Fruit fly (Drosophila melanogaster) whole organism, embryonic: ENCODE results near the gene SclB.
A peak's percentile ranks its signal among the peaks of the same experiment; 100 is the strongest.

ENCODE experiments used
- Aef1 ChIP-seq: fragments of 200-800 bp; sonication (Bioruptor generic); IDR thresholded peaks from 3 replicates; pipeline ENCODE4 v1.3.6; 2022; ENCODE audit warnings: missing biosample characterization, missing genetic modification characterization
- Asciz ChIP-seq: fragments of 200-800 bp; sonication (Bioruptor generic); optimal IDR thresholded peaks from 2 replicates; lab custom pipeline; 2017; ENCODE audit warnings: missing biosample characterization, mild to moderate bottlenecking, missing genetic modification characterization, missing genetic modification reagents
- Atf-2 ChIP-seq: fragments of 200-800 bp; sonication (Bioruptor generic); optimal IDR thresholded peaks from 2 replicates; lab custom pipeline; 2016; ENCODE audit warnings: missing biosample characterization, missing genetic modification characterization
- CG10209 ChIP-seq: fragments of 200-800 bp; sonication (Bioruptor generic); optimal IDR thresholded peaks from 3 replicates; lab custom pipeline; 2017; ENCODE audit warnings: missing biosample characterization, mild to moderate bottlenecking, missing genetic modification characterization, missing genetic modification reagents
- CG10543 ChIP-seq: fragments of 200-800 bp; sonication (Bioruptor generic); optimal IDR thresholded peaks from 3 replicates; lab custom pipeline; 2017; ENCODE audit warnings: missing biosample characterization, mild to moderate bottlenecking, missing genetic modification characterization, moderate library complexity
- CG10959 ChIP-seq: fragments of 200-800 bp; sonication (Bioruptor generic); IDR thresholded peaks from 2 replicates; pipeline ENCODE4 v1.3.6; 2022; ENCODE audit warnings: missing biosample characterization, missing genetic modification characterization
- CG12071 ChIP-seq: fragments of 200-800 bp; sonication (Bioruptor generic); optimal IDR thresholded peaks from 3 replicates; lab custom pipeline; 2018; ENCODE audit warnings: missing biosample characterization, mild to moderate bottlenecking, missing genetic modification characterization
- CG12769 ChIP-seq: fragments of 200-800 bp; sonication (Bioruptor generic); optimal IDR thresholded peaks from 2 replicates; lab custom pipeline; 2019; ENCODE audit warnings: missing biosample characterization, mild to moderate bottlenecking, missing genetic modification characterization, moderate library complexity
- CG13287 ChIP-seq: fragments of 200-800 bp; sonication (Bioruptor generic); IDR thresholded peaks from 2 replicates; pipeline ENCODE4 v1.3.6; 2022; ENCODE audit warnings: missing biosample characterization, missing genetic modification characterization; ENCODE audit not compliant: partially characterized antibody
- CG15269 ChIP-seq: fragments of 200-800 bp; sonication (Bioruptor generic); optimal IDR thresholded peaks from 2 replicates; lab custom pipeline; 2018; ENCODE audit warnings: missing biosample characterization, mild to moderate bottlenecking, missing genetic modification characterization, moderate library complexity
- CG15479 ChIP-seq: fragments of 200-800 bp; sonication (Bioruptor generic); optimal IDR thresholded peaks from 3 replicates; lab custom pipeline; 2019; ENCODE audit warnings: missing biosample characterization, mild to moderate bottlenecking, missing genetic modification characterization, moderate library complexity
- CG17361 ChIP-seq: fragments of 200-800 bp; sonication (Bioruptor generic); IDR thresholded peaks from 3 replicates; pipeline ENCODE4 v1.3.6; 2022; ENCODE audit warnings: missing biosample characterization, missing genetic modification characterization
- CG17612 ChIP-seq: fragments of 200-800 bp; sonication (Bioruptor generic); IDR thresholded peaks from 2 replicates; pipeline ENCODE4 v1.3.6; 2022; ENCODE audit warnings: missing biosample characterization, missing genetic modification characterization
- CG2120 ChIP-seq: fragments of 200-800 bp; sonication (Bioruptor generic); optimal IDR thresholded peaks from 3 replicates; lab custom pipeline; 2016; ENCODE audit warnings: missing biosample characterization, missing genetic modification characterization
- CG34376 ChIP-seq: fragments of 200-800 bp; sonication (Bioruptor generic); optimal IDR thresholded peaks from 2 replicates; lab custom pipeline; 2018; ENCODE audit warnings: missing biosample characterization, mild to moderate bottlenecking, missing genetic modification characterization
- CG5953 ChIP-seq: fragments of 200-800 bp; sonication (Bioruptor generic); IDR thresholded peaks from 2 replicates; pipeline ENCODE4 v1.3.6; 2022; ENCODE audit warnings: missing biosample characterization, missing genetic modification characterization
- CG6654 ChIP-seq: fragments of 200-800 bp; sonication (Bioruptor generic); optimal IDR thresholded peaks from 2 replicates; lab custom pipeline; 2017; ENCODE audit warnings: missing biosample characterization, mild to moderate bottlenecking, missing genetic modification characterization
- CG6765 ChIP-seq: fragments of 200-800 bp; sonication (Bioruptor generic); optimal IDR thresholded peaks from 3 replicates; lab custom pipeline; 2017; ENCODE audit warnings: missing biosample characterization, mild to moderate bottlenecking, missing genetic modification characterization
- CG7839 ChIP-seq: fragments of 200-800 bp; sonication (Bioruptor generic); optimal IDR thresholded peaks from 3 replicates; lab custom pipeline; 2018; ENCODE audit warnings: missing biosample characterization, mild to moderate bottlenecking, missing genetic modification characterization, moderate library complexity
- CHES-1-like ChIP-seq: fragments of 200-800 bp; sonication (Bioruptor generic); optimal IDR thresholded peaks from 2 replicates; lab custom pipeline; 2016; ENCODE audit warnings: missing biosample characterization, missing genetic modification characterization
- Chrac-16 ChIP-seq: fragments of 200-800 bp; sonication (Bioruptor generic); optimal IDR thresholded peaks from 3 replicates; lab custom pipeline; 2016; ENCODE audit warnings: missing biosample characterization, missing genetic modification characterization
- Doc3 ChIP-seq: fragments of 200-800 bp; sonication (Bioruptor generic); IDR thresholded peaks from 3 replicates; pipeline ENCODE4 v1.3.6; 2022; ENCODE audit warnings: missing biosample characterization, missing genetic modification characterization; ENCODE audit not compliant: partially characterized antibody
- Hmr ChIP-seq: fragments of 200-800 bp; sonication (Bioruptor generic); optimal IDR thresholded peaks from 3 replicates; lab custom pipeline; 2017; ENCODE audit warnings: mild to moderate bottlenecking, missing biosample characterization, missing genetic modification reagents, missing genetic modification characterization
- Meics ChIP-seq: fragments of 200-800 bp; sonication (Bioruptor generic); optimal IDR thresholded peaks from 2 replicates; lab custom pipeline; 2017; ENCODE audit warnings: missing biosample characterization, mild to moderate bottlenecking, missing genetic modification characterization
- Myb ChIP-seq: fragments of 200-800 bp; sonication (Bioruptor generic); optimal IDR thresholded peaks from 2 replicates; lab custom pipeline; 2016; ENCODE audit warnings: missing biosample characterization, missing genetic modification characterization
- Poxn ChIP-seq: fragments of 200-800 bp; sonication (Bioruptor generic); IDR thresholded peaks from 2 replicates; pipeline ENCODE4 v1.3.6; 2022; ENCODE audit warnings: missing biosample characterization, missing genetic modification characterization
- cg ChIP-seq: fragments of 200-800 bp; sonication (Bioruptor generic); optimal IDR thresholded peaks from 3 replicates; lab custom pipeline; 2019; ENCODE audit warnings: missing biosample characterization, mild to moderate bottlenecking, missing genetic modification characterization, moderate library complexity
- chm ChIP-seq: fragments of 200-800 bp; sonication (Bioruptor generic); IDR thresholded peaks from 2 replicates; pipeline ENCODE4 v1.3.6; 2022; ENCODE audit warnings: missing biosample characterization, missing genetic modification characterization
- croc ChIP-seq: fragments of 200-800 bp; sonication (Bioruptor generic); conservative IDR thresholded peaks from 3 replicates; pipeline ENCODE4 v1.3.6; 2022; ENCODE audit warnings: missing biosample characterization, missing genetic modification characterization
- dan ChIP-seq: fragments of 200-800 bp; sonication (Bioruptor generic); IDR thresholded peaks from 2 replicates; pipeline ENCODE4 v1.3.6; 2022; ENCODE audit warnings: missing biosample characterization, missing genetic modification characterization
- emc ChIP-seq: fragments of 200-800 bp; sonication (Bioruptor generic); optimal IDR thresholded peaks from 2 replicates; lab custom pipeline; 2016; ENCODE audit warnings: missing biosample characterization, missing genetic modification characterization
- ftz-f1 ChIP-seq: fragments of 200-800 bp; sonication (Bioruptor generic); optimal IDR thresholded peaks from 2 replicates; lab custom pipeline; 2016; ENCODE audit warnings: missing biosample characterization, missing genetic modification characterization
- grn ChIP-seq: fragments of 200-800 bp; sonication (Bioruptor generic); optimal IDR thresholded peaks from 3 replicates; lab custom pipeline; 2017; ENCODE audit warnings: missing biosample characterization, missing genetic modification characterization
- ham ChIP-seq: fragments of 200-800 bp; sonication (Bioruptor generic); IDR thresholded peaks from 2 replicates; pipeline ENCODE4 v1.3.6; 2022; ENCODE audit warnings: missing biosample characterization, missing genetic modification characterization
- hbn ChIP-seq: fragments of 200-800 bp; sonication (Bioruptor generic); IDR thresholded peaks from 2 replicates; pipeline ENCODE4 v1.3.6; 2022; ENCODE audit warnings: missing biosample characterization, missing genetic modification characterization; ENCODE audit not compliant: partially characterized antibody
- ind ChIP-seq: fragments of 200-800 bp; sonication (Bioruptor generic); optimal IDR thresholded peaks from 3 replicates; lab custom pipeline; 2016; ENCODE audit warnings: missing biosample characterization, missing genetic modification characterization
- kah ChIP-seq: fragments of 200-800 bp; sonication (Bioruptor generic); optimal IDR thresholded peaks from 2 replicates; lab custom pipeline; 2018; ENCODE audit warnings: missing biosample characterization, mild to moderate bottlenecking, missing genetic modification characterization
- knrl ChIP-seq: fragments of 200-800 bp; sonication (Bioruptor generic); IDR thresholded peaks from 3 replicates; pipeline ENCODE4 v1.3.6; 2022; ENCODE audit warnings: missing biosample characterization, missing genetic modification characterization; ENCODE audit not compliant: partially characterized antibody
- lbe ChIP-seq: fragments of 200-800 bp; sonication (Bioruptor generic); optimal IDR thresholded peaks from 2 replicates; lab custom pipeline; 2016; ENCODE audit warnings: missing biosample characterization, mild to moderate bottlenecking, missing genetic modification characterization
- mirr ChIP-seq: fragments of 200-800 bp; sonication (Bioruptor generic); optimal IDR thresholded peaks from 3 replicates; lab custom pipeline; 2018; ENCODE audit warnings: missing biosample characterization, mild to moderate bottlenecking, missing genetic modification characterization
- pb ChIP-seq: fragments of 200-800 bp; sonication (Bioruptor generic); optimal IDR thresholded peaks from 3 replicates; lab custom pipeline; 2016; ENCODE audit warnings: missing biosample characterization, missing genetic modification characterization
- pho ChIP-seq: fragments of 200-800 bp; sonication (Bioruptor generic); optimal IDR thresholded peaks from 2 replicates; lab custom pipeline; 2016; ENCODE audit warnings: missing biosample characterization, missing genetic modification characterization
- seq ChIP-seq: fragments of 200-800 bp; sonication (Bioruptor generic); IDR thresholded peaks from 2 replicates; pipeline ENCODE4 v1.3.6; 2022; ENCODE audit warnings: missing biosample characterization, missing genetic modification characterization
- sisA ChIP-seq: fragments of 200-800 bp; sonication (Bioruptor generic); IDR thresholded peaks from 2 replicates; pipeline ENCODE4 v1.3.6; 2022; ENCODE audit warnings: missing biosample characterization, missing genetic modification characterization
- slbo ChIP-seq: fragments of 200-800 bp; sonication (Bioruptor generic); IDR thresholded peaks from 2 replicates; pipeline ENCODE4 v1.3.6; 2022; ENCODE audit warnings: missing biosample characterization, missing genetic modification characterization
- tin ChIP-seq: fragments of 200-800 bp; sonication (Bioruptor generic); optimal IDR thresholded peaks from 3 replicates; lab custom pipeline; 2016; ENCODE audit warnings: missing biosample characterization, missing genetic modification characterization
- toy ChIP-seq: fragments of 200-800 bp; sonication (Bioruptor generic); IDR thresholded peaks from 2 replicates; pipeline ENCODE4 v1.3.6; 2022; ENCODE audit warnings: missing biosample characterization, missing genetic modification characterization
- trh ChIP-seq: fragments of 200-800 bp; sonication (Bioruptor generic); optimal IDR thresholded peaks from 2 replicates; lab custom pipeline; 2016; ENCODE audit warnings: missing biosample characterization, missing genetic modification characterization
- yki ChIP-seq: fragments of >200 bp; optimal IDR thresholded peaks from 3 replicates; lab custom pipeline; 2018

SclB gene

dm6 chr2L:16882871-16883849 lies 45.4 kb downstream of the SclB start:
- TF ChIP-seq Meics (GFP tag; lab: Kevin White, UChicago) (no peak), croc (no peak), Hmr (peak; percentile 8), knrl (no peak), Aef1 (GFP tag; lab: Robert Waterston, UW) (no peak), CG12071 (GFP tag; lab: Kevin White, UChicago) (no peak), emc (no peak), CG10209 (peak; percentile 9), toy (GFP tag; lab: Robert Waterston, UW) (0 out of 2 replicates have a peak, but pooled peaks have one; percentile 20), Atf-2 (GFP tag; lab: Kevin White, UChicago) (no peak), pb (no peak), CG15479 (GFP tag; lab: Kevin White, UChicago) (no peak), ind (GFP tag; lab: Kevin White, UChicago) (no peak), CG6765 (GFP tag; lab: Kevin White, UChicago) (no peak), sisA (GFP tag; lab: Robert Waterston, UW) (no peak), slbo (no peak), tin (GFP tag; lab: Kevin White, UChicago) (no peak), mirr (peak; percentile 98), CG10543 (GFP tag; lab: Kevin White, UChicago) (peak; percentile 23), yki (no peak), Poxn (GFP tag; lab: Robert Waterston, UW) (no peak), seq (no peak), chm (GFP tag; lab: Robert Waterston, UW) (no peak), CG6654 (no peak), ftz-f1 (GFP tag; lab: Kevin White, UChicago) (peak; percentile 30), CG12769 (tag; lab: Kevin White, UChicago) (peak; percentile 20), dan (GFP tag; lab: Robert Waterston, UW) (no peak), CG15269 (tag; lab: Kevin White, UChicago) (peak; percentile 2), CG7839 (tag; lab: Kevin White, UChicago) (no peak), CG5953 (GFP tag; lab: Robert Waterston, UW) (no peak), Doc3 (GFP tag; lab: Robert Waterston, UW) (no peak), grn (GFP tag; lab: Kevin White, UChicago) (peak; percentile 58), CG17361 (GFP tag; lab: Robert Waterston, UW) (no peak), CG17612 (GFP tag; lab: Robert Waterston, UW) (no peak), kah (GFP tag; lab: Kevin White, UChicago) (no peak), CHES-1-like (GFP tag; lab: Kevin White, UChicago) (peak; percentile 14), CG2120 (GFP tag; lab: Kevin White, UChicago) (peak; percentile 25), pho (GFP tag; lab: Kevin White, UChicago) (no peak), cg (GFP tag; lab: Kevin White, UChicago) (no peak), hbn (GFP tag; lab: Robert Waterston, UW) (no peak), CG10959 (GFP tag; lab: Robert Waterston, UW) (no peak), CG34376 (GFP tag; lab: Kevin White, UChicago) (peak; percentile 84), Chrac-16 (GFP tag; lab: Kevin White, UChicago) (no peak), Asciz (GFP tag; lab: Kevin White, UChicago) (peak; percentile 6), CG13287 (GFP tag; lab: Robert Waterston, UW) (no peak), Myb (no peak), trh (no peak), lbe (GFP tag; lab: Kevin White, UChicago) (no peak), ham (GFP tag; lab: Robert Waterston, UW) (0 out of 2 replicates have a peak, but pooled peaks have one; percentile 40)
